Worm (Caenorhabditis elegans) whole organism, L4/young adult: ENCODE results near the gene sgcb-1.

Experiments
- W03F9.2 ChIP-seq: fragments of 150-350 bp; optimal IDR thresholded peaks from 2 replicates; lab custom pipeline; 2014; ENCODE audit warnings: missing biosample characterization, missing genetic modification characterization
- dao-5 ChIP-seq: sonication (generic microtip); optimal IDR thresholded peaks from 2 replicates; lab custom pipeline; 2016; ENCODE audit warnings: missing genotype, missing genetic modification characterization, moderate library complexity, missing compliant biosample characterization
- him-1 ChIP-seq: sonication (generic microtip); optimal IDR thresholded peaks from 2 replicates; lab custom pipeline; 2016; ENCODE audit warnings: missing genotype, missing genetic modification reagents, missing genetic modification characterization, missing compliant biosample characterization

Gene sgcb-1

DNA sequence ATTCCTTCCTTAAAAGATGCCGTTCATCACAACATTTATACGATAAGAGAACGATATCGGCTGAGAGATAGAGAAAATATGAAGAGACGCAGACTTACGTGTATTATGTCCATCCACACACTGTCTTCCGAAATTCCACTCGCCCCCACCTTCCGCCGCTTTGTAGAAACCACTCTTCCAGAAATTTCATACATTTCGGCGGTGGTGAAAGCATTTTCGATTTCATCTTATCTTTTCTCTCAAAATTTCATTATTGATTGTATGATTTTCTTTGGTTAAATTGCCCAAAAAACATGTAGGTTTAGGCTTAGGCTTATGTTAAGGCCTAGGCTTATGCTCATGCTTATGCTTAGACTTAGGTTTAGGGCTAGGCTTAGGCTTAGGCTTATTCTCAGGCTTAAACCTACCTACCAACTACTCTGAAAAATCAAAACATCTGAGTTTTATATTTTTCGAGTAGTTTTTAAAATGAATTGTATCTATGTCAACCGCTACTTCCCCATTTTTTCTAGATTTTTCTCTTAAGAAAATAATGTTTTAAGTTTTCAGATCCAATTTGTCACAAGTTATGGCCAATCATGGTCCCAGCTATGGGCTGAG is 11.2 kb downstream of the sgcb-1 start, which contains the start of gene cpn-2:
cpn-2 (plus strand) TSS at position 550 of the 600 bp plus-strand sequence.
- TF ChIP-seq dao-5 (tag; lab: Kevin White, UChicago): no peak
- TF ChIP-seq him-1 (tag; lab: Kevin White, UChicago): no peak
- no peak for TF ChIP-seq W03F9.2

DNA sequence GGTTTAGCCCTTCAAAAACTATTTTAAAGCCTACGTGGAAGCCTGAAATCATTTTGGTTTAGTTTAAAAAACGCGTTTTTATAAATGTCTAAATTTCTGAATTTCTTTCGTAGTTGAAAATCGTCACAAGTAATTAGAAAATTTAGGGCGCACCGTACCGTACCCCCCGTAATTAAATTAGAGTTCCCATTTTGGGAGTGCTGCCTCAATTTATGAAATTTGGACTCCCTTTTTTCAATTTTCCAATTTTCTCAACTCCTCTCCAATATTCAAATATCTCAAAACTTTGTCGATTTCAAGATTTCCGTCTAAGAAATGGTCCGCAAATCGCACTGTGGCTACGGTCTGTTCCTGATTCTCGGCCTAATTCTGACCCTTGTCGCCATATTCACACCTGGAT is 14.1 kb downstream of the sgcb-1 start, which contains the start of gene clc-31:
clc-31 (plus strand) TSS at position 301 of the 400 bp plus-strand sequence.
- TF ChIP-seq dao-5 (tag; lab: Kevin White, UChicago) (no peak), W03F9.2 (no peak), him-1 (tag; lab: Kevin White, UChicago) (no peak)

DNA sequence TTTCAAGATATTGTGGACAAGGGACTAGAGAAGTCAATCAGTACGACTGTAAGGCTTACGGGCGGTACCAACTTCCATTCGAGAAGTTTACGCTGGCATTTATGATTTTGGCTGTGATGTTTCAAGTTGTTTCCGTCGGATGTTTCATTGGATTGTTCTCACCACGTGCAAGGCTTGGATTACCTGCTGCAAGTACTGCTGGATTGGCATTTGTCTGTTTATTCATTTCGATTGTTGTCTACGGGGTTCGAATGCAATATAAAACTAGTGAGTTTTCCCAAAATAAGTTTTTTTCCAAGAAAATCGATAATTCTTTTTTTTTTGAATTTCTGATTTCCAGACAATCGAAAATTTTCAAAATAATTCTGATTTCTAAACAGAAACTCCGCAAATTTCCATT is 14.6 kb downstream of the sgcb-1 start:
- TF ChIP-seq dao-5 (tag; lab: Kevin White, UChicago) (no peak), W03F9.2 (no peak), him-1 (tag; lab: Kevin White, UChicago) (no peak)

ce11 chrII:341282-341681 is 15.2 kb downstream of the sgcb-1 start:
- TF ChIP-seq him-1 (tag; lab: Kevin White, UChicago) (no peak), W03F9.2 (no peak), dao-5 (tag; lab: Kevin White, UChicago) (no peak)

- TF ChIP-seq him-1 (tag; lab: Kevin White, UChicago) (no peak), W03F9.2 (no peak), dao-5 (tag; lab: Kevin White, UChicago) (no peak)
Measured at ce11 chrII:347734-348133, 21.6 kb downstream of the sgcb-1 start, which contains the start of gene D1069.3. D1069.3 (minus strand) TSS chrII:347891.

DNA sequence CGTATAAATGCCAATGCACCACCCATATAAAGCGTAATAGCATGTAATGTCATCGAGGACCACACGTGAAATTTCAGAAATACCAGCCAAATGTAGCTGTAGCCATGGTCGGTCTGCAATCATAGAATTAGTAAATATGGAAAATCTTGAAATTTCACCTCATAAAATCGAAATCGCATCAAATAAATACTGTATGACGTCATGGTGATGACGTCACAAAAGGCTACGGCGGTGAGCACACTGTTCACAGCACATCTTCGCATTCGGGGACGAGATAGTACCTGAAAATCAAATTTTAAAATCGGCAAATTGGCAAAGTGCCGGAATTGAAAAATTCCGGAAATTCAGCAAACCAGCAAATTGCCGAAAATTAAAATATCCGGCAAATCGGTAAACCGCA is 23.6 kb downstream of the sgcb-1 start:
- TF ChIP-seq W03F9.2 (no peak), him-1 (tag; lab: Kevin White, UChicago) (no peak), dao-5 (tag; lab: Kevin White, UChicago) (no peak)

ce11 chrII:354494-354893 is 28.4 kb downstream of the sgcb-1 start:
- TF ChIP-seq him-1 (tag; lab: Kevin White, UChicago): no peak
- no peak for TF ChIP-seq W03F9.2
- TF ChIP-seq dao-5 (tag; lab: Kevin White, UChicago): no peak

DNA sequence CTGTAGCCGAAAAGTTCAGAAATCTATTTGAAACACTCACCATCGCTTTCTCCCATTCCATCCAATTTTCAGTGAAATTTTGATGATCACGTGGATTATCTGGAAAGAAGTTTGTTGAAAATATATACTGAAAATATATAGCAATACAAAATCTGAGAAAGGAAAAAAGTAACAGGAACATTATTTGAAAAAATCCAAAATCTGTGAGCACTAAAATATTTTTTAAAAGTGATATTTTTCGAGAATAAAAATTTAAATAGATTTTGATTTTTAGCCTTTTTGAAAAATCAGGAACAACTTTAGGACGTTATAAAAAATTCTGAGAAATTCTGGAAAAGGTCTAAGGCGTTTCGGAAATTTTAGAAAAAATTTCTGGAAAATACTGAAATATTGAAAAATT is 30.9 kb downstream of the sgcb-1 start, which contains the start of gene dmsr-4:
dmsr-4 (minus strand) TSS at position 101 of the 400 bp plus-strand sequence.
- TF ChIP-seq W03F9.2: no peak

ce11 chrII:367455-367854 is 41.4 kb downstream of the sgcb-1 start, which contains the start of gene ptr-3:
ptr-3 (minus strand) TSS chrII:367555.
- TF ChIP-seq W03F9.2 (no peak), him-1 (tag; lab: Kevin White, UChicago) (no peak), dao-5 (tag; lab: Kevin White, UChicago) (no peak)

DNA sequence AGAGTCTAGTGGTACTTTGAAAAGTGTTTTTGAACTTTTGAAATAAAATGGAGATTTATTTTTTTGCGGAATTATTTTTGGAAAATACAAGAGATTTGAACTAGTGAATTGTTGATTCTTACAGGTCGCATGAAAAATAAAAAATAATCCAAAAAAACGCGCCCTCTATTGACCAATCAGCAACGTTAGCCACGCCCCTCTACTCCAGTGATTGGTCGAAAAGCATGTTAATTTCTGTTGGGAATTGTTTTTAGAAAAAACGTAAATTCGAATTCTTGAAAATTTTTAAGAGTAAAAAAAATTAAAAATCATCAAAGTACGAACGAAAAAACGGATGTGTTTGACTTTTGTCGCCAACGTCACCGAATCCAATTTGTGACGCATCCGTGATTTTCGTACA is 44.3 kb downstream of the sgcb-1 start:
- TF ChIP-seq W03F9.2: no peak
- no peak for TF ChIP-seq dao-5 (tag; lab: Kevin White, UChicago)
- TF ChIP-seq him-1 (tag; lab: Kevin White, UChicago): no peak

DNA sequence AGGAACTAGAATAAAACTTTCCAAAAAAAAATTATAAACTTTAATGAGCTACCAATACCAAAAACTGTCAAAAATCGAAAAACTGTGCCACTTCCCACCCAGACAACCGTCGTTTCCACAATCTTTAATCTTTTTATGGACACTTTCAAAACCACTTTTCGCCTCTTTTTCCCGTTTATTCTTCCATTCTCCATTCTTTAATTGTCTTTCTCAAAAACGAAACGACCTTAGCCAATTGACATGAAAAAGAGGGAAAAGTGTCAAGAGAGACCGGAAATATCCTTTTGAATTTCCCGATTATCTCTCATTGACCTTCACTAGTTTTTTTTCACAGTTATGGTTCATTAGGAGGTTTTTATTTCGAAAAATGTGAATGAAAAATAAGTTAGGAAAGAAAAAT is 45.4 kb downstream of the sgcb-1 start:
- TF ChIP-seq W03F9.2 (no peak), dao-5 (tag; lab: Kevin White, UChicago) (no peak), him-1 (tag; lab: Kevin White, UChicago) (no peak)

DNA sequence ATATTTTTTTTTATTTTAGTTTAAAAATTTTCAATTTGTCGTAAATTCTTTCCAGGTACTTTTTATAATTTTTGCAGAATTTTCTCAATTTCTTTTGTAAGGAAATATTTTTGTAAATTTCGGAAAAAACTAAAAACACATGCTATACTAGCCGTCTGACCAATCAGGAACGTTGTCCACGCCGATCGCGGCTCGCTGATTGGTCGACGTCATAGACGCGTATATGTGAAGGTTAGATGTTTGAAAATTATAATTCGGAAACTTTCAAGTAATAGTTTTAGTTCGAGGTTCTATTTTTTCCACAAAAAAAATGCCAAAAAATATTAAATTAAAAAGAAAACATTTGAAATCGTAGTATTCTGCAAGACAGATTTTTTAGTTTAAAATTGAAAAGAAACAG is 46.1 kb downstream of the sgcb-1 start:
- TF ChIP-seq W03F9.2 (no peak), him-1 (tag; lab: Kevin White, UChicago) (no peak), dao-5 (tag; lab: Kevin White, UChicago) (no peak)

- no peak for TF ChIP-seq him-1 (tag; lab: Kevin White, UChicago)
- TF ChIP-seq W03F9.2: no peak
- no peak for TF ChIP-seq dao-5 (tag; lab: Kevin White, UChicago)
Measured at ce11 chrII:374950-375349, 48.9 kb downstream of the sgcb-1 start, which contains the start of gene C03H5.4. C03H5.4 (plus strand) TSS chrII:375250.
